Worm (Caenorhabditis elegans) whole organism, L3 larva: ENCODE results near the gene skpt-1.

Experiments
- egl-27 ChIP-seq: sonication (generic microtip); optimal IDR thresholded peaks from 4 replicates; lab custom pipeline; 2017; ENCODE audit warnings: missing biosample characterization, missing genetic modification reagents, missing genetic modification characterization
- fos-1 ChIP-seq: fragments of 150-350 bp; optimal IDR thresholded peaks from 2 replicates; lab custom pipeline; 2014; ENCODE audit warnings: missing biosample characterization, missing genetic modification characterization
- jun-1 ChIP-seq: fragments of 150-350 bp; optimal IDR thresholded peaks from 2 replicates; lab custom pipeline; 2014; ENCODE audit warnings: missing biosample characterization, missing genetic modification reagents, missing genetic modification characterization

- TF ChIP-seq egl-27 (tag; lab: Kevin White, UChicago) (no peak), jun-1 (tag; lab: Kevin White, UChicago) (no peak), fos-1 (tag; lab: Kevin White, UChicago) (no peak)
These were observed 5.4 kb downstream of the skpt-1 start, which contains the start of the genes T24G10.2 and disl-2 for ce11 chrIII:5442711-5443253.
